Fruit fly (Drosophila melanogaster) whole organism, embryonic: ENCODE measurements around the gene Srp14.

Source experiments
- Adf1 ChIP-seq: fragments of 200-800 bp; sonication (Bioruptor generic); IDR thresholded peaks from 2 replicates; pipeline ENCODE4 v1.3.6; 2022; ENCODE audit warnings: missing biosample characterization, missing genetic modification characterization
- CG12219 ChIP-seq: fragments of 200-800 bp; sonication (Bioruptor generic); optimal IDR thresholded peaks from 3 replicates; lab custom pipeline; 2018; ENCODE audit warnings: missing biosample characterization, mild to moderate bottlenecking, missing genetic modification characterization
- CG14667 ChIP-seq: fragments of 200-800 bp; sonication (Bioruptor generic); IDR thresholded peaks from 2 replicates; pipeline ENCODE4 v1.3.6; 2022; ENCODE audit warnings: missing biosample characterization, missing genetic modification characterization
- CG17612 ChIP-seq: fragments of 200-800 bp; sonication (Bioruptor generic); IDR thresholded peaks from 2 replicates; pipeline ENCODE4 v1.3.6; 2022; ENCODE audit warnings: missing biosample characterization, missing genetic modification characterization
- CG2889 ChIP-seq: fragments of 200-800 bp; sonication (Bioruptor generic); IDR thresholded peaks from 3 replicates; pipeline ENCODE4 v1.3.6; 2022; ENCODE audit warnings: missing biosample characterization, missing genetic modification characterization
- CG34224 ChIP-seq: fragments of 200-800 bp; sonication (Bioruptor generic); IDR thresholded peaks from 3 replicates; pipeline ENCODE4 v1.3.6; 2022; ENCODE audit warnings: missing biosample characterization, missing genetic modification characterization; ENCODE audit not compliant: partially characterized antibody
- CG4328 ChIP-seq: fragments of 200-800 bp; sonication (Bioruptor generic); optimal IDR thresholded peaks from 3 replicates; lab custom pipeline; 2017; ENCODE audit warnings: missing biosample characterization, missing genetic modification reagents, missing genetic modification characterization
- CG4820 ChIP-seq: fragments of 200-800 bp; sonication (Bioruptor generic); optimal IDR thresholded peaks from 3 replicates; lab custom pipeline; 2016; ENCODE audit warnings: missing biosample characterization, missing genetic modification characterization
- CG5245 ChIP-seq: fragments of 200-800 bp; sonication (Bioruptor generic); optimal IDR thresholded peaks from 3 replicates; lab custom pipeline; 2016; ENCODE audit warnings: missing biosample characterization, missing genetic modification characterization
- CG6683 ChIP-seq: fragments of 200-800 bp; sonication (Bioruptor generic); optimal IDR thresholded peaks from 2 replicates; lab custom pipeline; 2017; ENCODE audit warnings: missing biosample characterization, mild to moderate bottlenecking, missing genetic modification characterization, missing genetic modification reagents
- CG6813 ChIP-seq: fragments of 200-800 bp; sonication (Bioruptor generic); optimal IDR thresholded peaks from 2 replicates; lab custom pipeline; 2017; ENCODE audit warnings: missing biosample characterization, missing genetic modification characterization, mild to moderate bottlenecking, moderate library complexity, missing genetic modification reagents
- CG7271 ChIP-seq: fragments of 200-800 bp; sonication (Bioruptor generic); optimal IDR thresholded peaks from 2 replicates; lab custom pipeline; 2018; ENCODE audit warnings: missing biosample characterization, mild to moderate bottlenecking, missing genetic modification characterization, moderate library complexity
- CG7928 ChIP-seq: fragments of 200-800 bp; sonication (Bioruptor generic); optimal IDR thresholded peaks from 2 replicates; lab custom pipeline; 2017; ENCODE audit warnings: missing biosample characterization, mild to moderate bottlenecking, missing genetic modification characterization
- CG8944 ChIP-seq: fragments of 200-800 bp; sonication (Bioruptor generic); optimal IDR thresholded peaks from 3 replicates; lab custom pipeline; 2016; ENCODE audit warnings: missing biosample characterization, missing genetic modification characterization
- CG9437 ChIP-seq: fragments of 200-800 bp; sonication (Bioruptor generic); optimal IDR thresholded peaks from 2 replicates; lab custom pipeline; 2018; ENCODE audit warnings: missing biosample characterization, mild to moderate bottlenecking, missing genetic modification characterization
- CG9797 ChIP-seq: fragments of 200-800 bp; sonication (Bioruptor generic); optimal IDR thresholded peaks from 3 replicates; lab custom pipeline; 2018; ENCODE audit warnings: missing biosample characterization, mild to moderate bottlenecking, missing genetic modification characterization
- Dp ChIP-seq: fragments of 200-800 bp; sonication (Bioruptor generic); optimal IDR thresholded peaks from 2 replicates; lab custom pipeline; 2018; ENCODE audit warnings: missing biosample characterization, mild to moderate bottlenecking, missing genetic modification characterization, moderate library complexity
- E2f2 ChIP-seq: fragments of 200-800 bp; sonication (Bioruptor generic); IDR thresholded peaks from 2 replicates; pipeline ENCODE4 v1.3.6; 2022; ENCODE audit warnings: missing biosample characterization, missing genetic modification characterization
- Ets65A ChIP-seq: fragments of 200-800 bp; sonication (Bioruptor generic); peaks from one replicate; lab custom pipeline; 2016; ENCODE audit warnings: missing biosample characterization, missing genetic modification characterization
- Fer3 ChIP-seq: fragments of 200-800 bp; sonication (Bioruptor generic); optimal IDR thresholded peaks from 2 replicates; lab custom pipeline; 2018; ENCODE audit warnings: missing biosample characterization, mild to moderate bottlenecking, missing genetic modification characterization, moderate library complexity
- H2.0 ChIP-seq: fragments of 200-800 bp; sonication (Bioruptor generic); IDR thresholded peaks from 2 replicates; pipeline ENCODE4 v1.3.6; 2022; ENCODE audit warnings: missing biosample characterization, missing genetic modification characterization
- HLH54F ChIP-seq: fragments of 200-800 bp; sonication (Bioruptor generic); optimal IDR thresholded peaks from 3 replicates; lab custom pipeline; 2016; ENCODE audit warnings: missing biosample characterization, missing genetic modification characterization
- Hmr ChIP-seq: fragments of 200-800 bp; sonication (Bioruptor generic); optimal IDR thresholded peaks from 3 replicates; lab custom pipeline; 2017; ENCODE audit warnings: mild to moderate bottlenecking, missing biosample characterization, missing genetic modification reagents, missing genetic modification characterization
- Hr78 ChIP-seq, 2 experiments: fragments of 200-800 bp in 1 of 2; fragments of >200 bp in 1 of 2; sonication (Bioruptor generic) in 1 of 2; optimal IDR thresholded peaks; 2 replicates each; lab custom pipeline; 2017 to 2019; ENCODE audit warnings: missing biosample characterization in 2 of 2, missing genetic modification characterization in 2 of 2, mild to moderate bottlenecking in 1 of 2, moderate library complexity in 1 of 2
- Hsf ChIP-seq: fragments of 200-800 bp; sonication (Bioruptor generic); optimal IDR thresholded peaks from 3 replicates; lab custom pipeline; 2016; ENCODE audit warnings: missing biosample characterization, missing genetic modification characterization
- MESR4 ChIP-seq: fragments of 200-800 bp; sonication (Bioruptor generic); optimal IDR thresholded peaks from 2 replicates; lab custom pipeline; 2018; ENCODE audit warnings: missing biosample characterization, mild to moderate bottlenecking, missing genetic modification characterization, moderate library complexity
- Mrtf ChIP-seq: fragments of 200-800 bp; sonication (Bioruptor generic); IDR thresholded peaks from 3 replicates; pipeline ENCODE4 v1.3.6; 2022; ENCODE audit warnings: missing biosample characterization, missing genetic modification characterization
- NC2β ChIP-seq: fragments of 200-800 bp; sonication (Bioruptor generic); optimal IDR thresholded peaks from 2 replicates; lab custom pipeline; 2016; ENCODE audit warnings: missing biosample characterization, missing genetic modification characterization
- NFAT ChIP-seq: fragments of 200-800 bp; sonication (Bioruptor generic); IDR thresholded peaks from 2 replicates; pipeline ENCODE4 v1.3.6; 2022; ENCODE audit warnings: missing biosample characterization, missing genetic modification characterization
- NK7.1 ChIP-seq: fragments of 200-800 bp; sonication (Bioruptor generic); optimal IDR thresholded peaks from 3 replicates; lab custom pipeline; 2016; ENCODE audit warnings: missing biosample characterization, missing genetic modification characterization
- Vsx1 ChIP-seq: fragments of 200-800 bp; sonication (Bioruptor generic); optimal IDR thresholded peaks from 2 replicates; lab custom pipeline; 2017; ENCODE audit warnings: missing biosample characterization, mild to moderate bottlenecking, missing genetic modification characterization, missing genetic modification reagents
- YL-1 ChIP-seq: fragments of 200-800 bp; sonication (Bioruptor generic); optimal IDR thresholded peaks from 3 replicates; lab custom pipeline; 2017; ENCODE audit warnings: missing biosample characterization, mild to moderate bottlenecking, missing genetic modification characterization
- btn ChIP-seq: fragments of 200-800 bp; sonication (Bioruptor generic); optimal IDR thresholded peaks from 2 replicates; lab custom pipeline; 2016; ENCODE audit warnings: missing biosample characterization, missing genetic modification characterization
- dm ChIP-seq: fragments of 200-800 bp; sonication (Bioruptor generic); optimal IDR thresholded peaks from 3 replicates; lab custom pipeline; 2016; ENCODE audit warnings: missing biosample characterization, missing genetic modification characterization
- fd102C ChIP-seq: fragments of 200-800 bp; sonication (Bioruptor generic); optimal IDR thresholded peaks from 2 replicates; lab custom pipeline; 2018; ENCODE audit warnings: missing biosample characterization, mild to moderate bottlenecking, missing genetic modification characterization, moderate library complexity
- grn ChIP-seq: fragments of 200-800 bp; sonication (Bioruptor generic); optimal IDR thresholded peaks from 3 replicates; lab custom pipeline; 2017; ENCODE audit warnings: missing biosample characterization, missing genetic modification characterization
- her ChIP-seq: fragments of 200-800 bp; sonication (Bioruptor generic); optimal IDR thresholded peaks from 2 replicates; lab custom pipeline; 2016; ENCODE audit warnings: missing biosample characterization, missing genetic modification characterization
- insv ChIP-seq, 2 experiments: fragments of 200-800 bp; sonication (Bioruptor generic); optimal IDR thresholded peaks; 3 replicates each; lab custom pipeline; 2016 to 2018; ENCODE audit warnings: missing biosample characterization in 2 of 2, missing genetic modification characterization in 2 of 2
- kay ChIP-seq: fragments of 200-800 bp; sonication (Bioruptor generic); optimal IDR thresholded peaks from 2 replicates; lab custom pipeline; 2016; ENCODE audit warnings: missing biosample characterization, missing genetic modification characterization
- lbe ChIP-seq: fragments of 200-800 bp; sonication (Bioruptor generic); optimal IDR thresholded peaks from 2 replicates; lab custom pipeline; 2016; ENCODE audit warnings: missing biosample characterization, mild to moderate bottlenecking, missing genetic modification characterization
- luna ChIP-seq: fragments of 200-800 bp; sonication (Bioruptor generic); optimal IDR thresholded peaks from 2 replicates; lab custom pipeline; 2016; ENCODE audit warnings: missing biosample characterization, missing genetic modification characterization
- nau ChIP-seq: fragments of 200-800 bp; sonication (Bioruptor generic); optimal IDR thresholded peaks from 3 replicates; lab custom pipeline; 2017; ENCODE audit warnings: missing biosample characterization, mild to moderate bottlenecking, missing genetic modification characterization, missing genetic modification reagents
- pum ChIP-seq: fragments of 200-800 bp; sonication (Bioruptor generic); optimal IDR thresholded peaks from 2 replicates; lab custom pipeline; 2016; ENCODE audit warnings: missing biosample characterization, missing genetic modification characterization
- sens-2 ChIP-seq: fragments of 200-800 bp; sonication (Bioruptor generic); IDR thresholded peaks from 2 replicates; pipeline ENCODE4 v1.3.6; 2022; ENCODE audit warnings: missing biosample characterization, missing genetic modification characterization
- sob ChIP-seq: fragments of 200-800 bp; sonication (Bioruptor generic); IDR thresholded peaks from 2 replicates; pipeline ENCODE4 v1.3.6; 2022; ENCODE audit warnings: missing biosample characterization, missing genetic modification characterization
- stwl ChIP-seq: fragments of 200-800 bp; sonication (Bioruptor generic); optimal IDR thresholded peaks from 3 replicates; lab custom pipeline; 2018; ENCODE audit warnings: missing biosample characterization, mild to moderate bottlenecking, missing genetic modification characterization, moderate library complexity
- tap ChIP-seq: fragments of 200-800 bp; optimal IDR thresholded peaks from 3 replicates; lab custom pipeline; 2019; ENCODE audit warnings: missing biosample characterization, mild to moderate bottlenecking, missing genetic modification characterization, moderate library complexity
- ttk ChIP-seq: fragments of 200-800 bp; sonication (Bioruptor generic); IDR thresholded peaks from 2 replicates; pipeline ENCODE4 v2.1.2; 2022; ENCODE audit warnings: missing biosample characterization, missing genetic modification characterization
- tx ChIP-seq: fragments of 200-800 bp; sonication (Bioruptor generic); optimal IDR thresholded peaks from 2 replicates; lab custom pipeline; 2016; ENCODE audit warnings: missing biosample characterization, missing genetic modification characterization
- unpg ChIP-seq: fragments of 200-800 bp; sonication (Bioruptor generic); optimal IDR thresholded peaks from 3 replicates; lab custom pipeline; 2018; ENCODE audit warnings: missing biosample characterization, mild to moderate bottlenecking, missing genetic modification characterization, moderate library complexity
- zf30C ChIP-seq: fragments of 200-800 bp; sonication (Bioruptor generic); optimal IDR thresholded peaks from 3 replicates; lab custom pipeline; 2018; ENCODE audit warnings: missing biosample characterization, mild to moderate bottlenecking, missing genetic modification characterization

Srp14 gene

DNA sequence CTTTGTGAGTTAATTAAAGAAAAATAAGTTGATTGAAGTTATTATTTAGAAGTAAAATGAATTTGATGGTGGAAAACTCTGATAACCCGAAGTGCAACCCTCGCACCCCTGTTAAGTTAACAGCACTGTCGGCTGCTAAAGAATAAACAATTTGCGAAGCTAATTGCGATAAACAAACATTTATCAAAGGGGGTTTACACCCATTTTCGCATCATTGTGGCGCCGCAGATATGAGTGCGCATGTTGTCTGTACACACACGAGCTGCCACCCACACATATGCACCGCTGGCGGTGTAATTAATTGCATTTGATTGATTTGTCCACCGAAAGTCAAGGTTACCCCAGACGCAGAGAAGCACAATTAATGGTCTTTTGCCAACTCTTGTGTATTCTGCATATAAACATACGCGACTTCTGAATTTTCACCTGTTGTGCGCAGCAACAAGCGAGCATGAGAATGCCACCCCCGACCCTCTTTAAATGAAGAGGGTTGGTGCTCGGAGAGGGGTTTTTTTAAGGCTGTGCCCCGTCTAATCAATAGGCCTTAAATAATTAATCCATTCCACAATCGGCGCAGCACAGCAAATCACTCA is 28.3 kb upstream of the Srp14 start (continued):
- TF ChIP-seq grn (GFP tag; lab: Kevin White, UChicago) (no peak), stwl (tag; lab: Kevin White, UChicago) (no peak), YL-1 (GFP tag; lab: Kevin White, UChicago) (no peak), CG4328 (GFP tag; lab: Kevin White, UChicago) (peak; percentile 8), kay (GFP tag; lab: Kevin White, UChicago) (no peak), Mrtf (GFP tag; lab: Robert Waterston, UW) (no peak), dm (no peak), nau (no peak), CG4820 (GFP tag; lab: Kevin White, UChicago) (no peak), Ets65A (GFP tag; lab: Kevin White, UChicago) (peak; percentile 69), NC2β (GFP tag; lab: Kevin White, UChicago) (no peak), MESR4 (GFP tag; lab: Kevin White, UChicago) (peak; percentile 24), her (GFP tag; lab: Kevin White, UChicago) (no peak), fd102C (GFP tag; lab: Kevin White, UChicago) (no peak), CG9797 (GFP tag; lab: Kevin White, UChicago) (no peak), ttk (GFP tag; lab: Robert Waterston, UW) (no peak), NK7.1 (GFP tag; lab: Kevin White, UChicago) (no peak), insv (GFP tag; optimal IDR thresholded peaks at IDR 0.05; lab: Kevin White, UChicago) (no peak), lbe (GFP tag; lab: Kevin White, UChicago) (no peak), CG14667 (GFP tag; lab: Robert Waterston, UW) (no peak), Fer3 (no peak), pum (no peak), Hsf (GFP tag; lab: Kevin White, UChicago) (no peak), CG12219 (GFP tag; lab: Kevin White, UChicago) (no peak), CG5245 (GFP tag; lab: Kevin White, UChicago) (no peak), zf30C (GFP tag; lab: Kevin White, UChicago) (no peak), NFAT (GFP tag; lab: Robert Waterston, UW) (no peak), tap (tag; lab: Kevin White, UChicago) (no peak), Adf1 (GFP tag; lab: Robert Waterston, UW) (no peak), luna (no peak), CG2889 (GFP tag; lab: Robert Waterston, UW) (no peak), btn (GFP tag; lab: Kevin White, UChicago) (no peak), Hr78 (GFP tag; optimal IDR thresholded peaks at IDR 0.05; lab: Kevin White, UChicago) (no peak), HLH54F (GFP tag; lab: Kevin White, UChicago) (no peak), CG7271 (no peak), CG7928 (GFP tag; lab: Kevin White, UChicago) (peak; percentile 80), sens-2 (GFP tag; lab: Robert Waterston, UW) (no peak), Hmr (GFP tag; lab: Kevin White, UChicago) (no peak), unpg (GFP tag; lab: Kevin White, UChicago) (no peak), tx (GFP tag; lab: Kevin White, UChicago) (no peak), CG8944 (GFP tag; lab: Kevin White, UChicago) (no peak), CG9437 (GFP tag; lab: Kevin White, UChicago) (no peak), E2f2 (no peak), Vsx1 (peak; percentile 38), CG6813 (GFP tag; lab: Kevin White, UChicago) (no peak), CG34224 (GFP tag; lab: Robert Waterston, UW) (no peak), H2.0 (no peak), Dp (GFP tag; lab: Kevin White, UChicago) (no peak), CG17612 (GFP tag; lab: Robert Waterston, UW) (no peak), sob (GFP tag; lab: Robert Waterston, UW) (no peak), CG6683 (GFP tag; lab: Kevin White, UChicago) (no peak)
